Worm (Caenorhabditis elegans) whole organism, early embryonic: Measurements from ENCODE around the gene nhr-61.

Experiments
- F13C5.2 ChIP-seq: sonication (generic microtip); optimal IDR thresholded peaks from 2 replicates; lab custom pipeline; 2017; ENCODE audit warnings: mild to moderate bottlenecking, missing genetic modification characterization, inconsistent platforms, missing compliant biosample characterization
- ama-1 ChIP-seq: fragments of 150-350 bp; optimal IDR thresholded peaks from 2 replicates; lab custom pipeline; 2014
- flt-1 ChIP-seq: fragments of 200-800 bp; sonication (Bioruptor generic); IDR thresholded peaks from 2 replicates; pipeline ENCODE4 v1.3.6; 2022; ENCODE audit warnings: missing genetic modification characterization, missing compliant biosample characterization
- pes-1 ChIP-seq: fragments of 200-800 bp; sonication (Bioruptor generic); IDR thresholded peaks from 2 replicates; pipeline ENCODE4 v1.3.6; 2022; ENCODE audit warnings: missing genetic modification reagents, missing genetic modification characterization, missing compliant biosample characterization
- tbx-11 ChIP-seq: fragments of 200-800 bp; sonication (Bioruptor generic); IDR thresholded peaks from 2 replicates; pipeline ENCODE4 v1.3.6; 2022; ENCODE audit warnings: missing genetic modification characterization, missing compliant biosample characterization
- tbx-37 ChIP-seq: fragments of 200-800 bp; sonication (Bioruptor generic); conservative IDR thresholded peaks from 2 replicates; pipeline ENCODE4 v1.3.6; 2022; ENCODE audit warnings: missing genetic modification reagents, missing genetic modification characterization, missing compliant biosample characterization

ce11 chrII:14812231-14812630 is 6.1 kb downstream of the nhr-61 start, which contains the start of gene osta-3:
- TF ChIP-seq pes-1 (GFP tag; lab: Robert Waterston, UW), result no peak
- no peak for TF ChIP-seq F13C5.2
- no peak for TF ChIP-seq tbx-11 (GFP tag; lab: Robert Waterston, UW)
- no peak for TF ChIP-seq ama-1 (lab: Kevin White, UChicago)
- TF ChIP-seq flt-1 (GFP tag; lab: Robert Waterston, UW), result no peak
- no peak for TF ChIP-seq tbx-37 (GFP tag; lab: Robert Waterston, UW)
